Worm (Caenorhabditis elegans) whole organism, L4/young adult: ENCODE measurements around the gene dach-1.

Source experiments
- W03F9.2 ChIP-seq: fragments of 150-350 bp; optimal IDR thresholded peaks from 2 replicates; lab custom pipeline; 2014; ENCODE audit warnings: missing biosample characterization, missing genetic modification characterization
- dao-5 ChIP-seq: sonication (generic microtip); optimal IDR thresholded peaks from 2 replicates; lab custom pipeline; 2016; ENCODE audit warnings: missing genotype, missing genetic modification characterization, moderate library complexity, missing compliant biosample characterization
- him-1 ChIP-seq: sonication (generic microtip); optimal IDR thresholded peaks from 2 replicates; lab custom pipeline; 2016; ENCODE audit warnings: missing genotype, missing genetic modification reagents, missing genetic modification characterization, missing compliant biosample characterization

ce11 chrV:3900102-3900501 lies 49.7 kb upstream of the dach-1 start, which contains the start of gene irld-22:
- TF ChIP-seq W03F9.2 (tag; lab: Kevin White, UChicago) = no peak
- no peak for TF ChIP-seq dao-5 (tag; lab: Kevin White, UChicago)
- no peak for TF ChIP-seq him-1 (tag; lab: Kevin White, UChicago)
